Worm (Caenorhabditis elegans) whole organism, L4 larva: ENCODE data around the gene hlh-4.

ENCODE experiments used
- hlh-30 ChIP-seq: sonication (generic microtip); optimal IDR thresholded peaks from 2 replicates; lab custom pipeline; 2017; ENCODE audit warnings: antibody characterized with exemption, mild to moderate bottlenecking, missing genetic modification characterization, missing compliant biosample characterization; ENCODE audit not compliant: insufficient read depth
- lin-13 ChIP-seq: fragments of 150-350 bp; optimal IDR thresholded peaks from 2 replicates; lab custom pipeline; 2014; ENCODE audit warnings: missing biosample characterization, missing genetic modification reagents, missing genetic modification characterization
- mes-2 ChIP-seq: sonication (generic microtip); optimal IDR thresholded peaks from 2 replicates; lab custom pipeline; 2016; ENCODE audit warnings: missing genotype, mild to moderate bottlenecking, missing genetic modification characterization, missing compliant biosample characterization; ENCODE audit not compliant: poor library complexity, severe bottlenecking
- nhr-10 ChIP-seq: fragments of 150-350 bp; optimal IDR thresholded peaks from 2 replicates; lab custom pipeline; 2014; ENCODE audit warnings: missing biosample characterization, missing genetic modification characterization
- pha-4 ChIP-seq, 2 experiments: fragments of 150-350 bp in 1 of 2; fragments of 200-800 bp in 1 of 2; sonication (Bioruptor generic) in 1 of 2; IDR thresholded peaks in 1 of 2; optimal IDR thresholded peaks in 1 of 2; 2 replicates each; pipeline versions ENCODE4 v1.3.6 to Lab custom; 2014 to 2022; ENCODE audit warnings: missing genetic modification characterization in 2 of 2, missing genetic modification reagents in 2 of 2, missing biosample characterization in 1 of 2, missing compliant biosample characterization in 1 of 2
- unc-62 ChIP-seq, 3 experiments: fragments of 150-350 bp in 1 of 3; sonication (generic microtip); optimal IDR thresholded peaks in 2 of 3; peaks in 1 of 3; 1 replicate in 1 of 3; 2 replicates in 2 of 3; lab custom pipeline; 2014 to 2017; ENCODE audit warnings: missing biosample characterization in 3 of 3, missing genetic modification characterization in 3 of 3, missing genetic modification reagents in 3 of 3, missing genotype in 1 of 3
- zag-1 ChIP-seq: fragments of 150-350 bp; optimal IDR thresholded peaks from 2 replicates; lab custom pipeline; 2014; ENCODE audit warnings: missing biosample characterization, missing genetic modification characterization

- no peak for TF ChIP-seq nhr-10
- no peak for TF ChIP-seq pha-4 (GFP tag; IDR thresholded peaks at IDR 0.05; lab: Robert Waterston, UW)
- no peak for TF ChIP-seq pha-4 (tag; optimal IDR thresholded peaks at IDR 0.05; lab: Kevin White, UChicago)
- no peak for TF ChIP-seq hlh-30
- no peak for TF ChIP-seq zag-1 (tag; lab: Kevin White, UChicago)
- no peak for TF ChIP-seq lin-13
- no peak for TF ChIP-seq mes-2 (tag; lab: Kevin White, UChicago)
- TF ChIP-seq unc-62 (GFP tag; optimal IDR thresholded peaks at IDR 0.05 in 1 of 2; lab: Kevin White, UChicago): no peak
- TF ChIP-seq unc-62 (tag; optimal IDR thresholded peaks at IDR 0.05; lab: Kevin White, UChicago): no peak
Measured at ce11 chrIII:9696417-9696816, 42.4 kb downstream of the hlh-4 start, which contains the start of gene bud-31.
